Fruit fly (Drosophila melanogaster): Measurements from ENCODE around the gene Mettl3.

Mettl3 gene

DNA sequence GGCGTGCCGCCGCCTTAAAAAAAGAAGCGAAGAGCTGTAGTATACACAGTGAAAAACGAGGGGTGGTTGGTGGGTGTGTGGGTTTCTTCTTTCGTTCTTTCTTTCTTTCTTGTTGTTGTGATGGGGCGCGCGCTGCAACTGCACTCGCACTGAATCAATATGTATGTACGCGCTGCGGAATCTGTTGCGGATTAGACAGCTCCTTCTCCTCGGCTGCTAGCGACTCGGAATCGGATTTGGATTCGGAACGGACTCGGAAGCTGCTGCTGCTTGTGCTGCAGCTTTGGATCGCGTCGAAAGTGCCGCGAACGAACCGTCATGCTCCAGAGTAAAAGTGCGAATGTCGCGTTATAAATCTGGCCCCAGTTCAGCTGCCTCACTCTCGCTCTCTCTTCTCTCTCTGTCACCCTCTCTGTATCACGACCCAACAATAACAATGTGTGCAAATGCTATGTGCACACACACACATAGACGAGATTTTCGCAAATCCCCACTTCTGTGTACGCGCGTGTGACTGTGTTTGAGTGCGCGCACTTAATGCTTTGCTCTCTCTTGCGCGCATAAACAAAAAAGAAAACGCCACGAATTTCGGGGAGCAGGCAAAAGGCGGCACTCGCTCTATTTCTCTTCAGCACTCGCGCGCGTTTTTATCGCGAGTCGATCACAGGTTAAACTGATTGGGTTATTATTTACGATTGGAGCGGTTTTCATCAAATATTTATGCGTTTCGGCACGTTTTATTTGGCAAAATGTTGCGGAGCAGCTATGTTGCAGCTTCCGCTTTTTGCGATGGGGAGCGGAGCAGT lies 735 bp upstream of the Mettl3 start (continued):
- TF ChIP-seq ara (GFP tag; IDR thresholded peaks at IDR 0.05) (no peak), ac (GFP tag; optimal IDR thresholded peaks at IDR 0.05) (no peak), pzg (GFP tag; optimal IDR thresholded peaks at IDR 0.05) (no peak), CG18619 (GFP tag; optimal IDR thresholded peaks at IDR 0.05) (no peak), Blimp-1 (GFP tag; optimal IDR thresholded peaks at IDR 0.05) (peak; percentile 24), gsb (GFP tag; IDR thresholded peaks at IDR 0.05) (no peak), ci (GFP tag; IDR thresholded peaks at IDR 0.05) (no peak; the same call in 2 of the 3 replicates), Fer1 (GFP tag; optimal IDR thresholded peaks at IDR 0.05) (peak; percentile 36), HHEX (GFP tag; optimal IDR thresholded peaks at IDR 0.05) (no peak), fu2 (GFP tag; optimal IDR thresholded peaks at IDR 0.05) (no peak), sim (GFP tag; IDR thresholded peaks at IDR 0.05) (no peak), Awh (GFP tag; IDR thresholded peaks at IDR 0.05) (no peak), CG3726 (GFP tag; IDR thresholded peaks at IDR 0.05) (no peak), scrt (GFP tag; optimal IDR thresholded peaks at IDR 0.05) (no peak), vvl (GFP tag; IDR thresholded peaks at IDR 0.05) (no peak), lmd (GFP tag; IDR thresholded peaks at IDR 0.05) (no peak), Atf-2 (GFP tag; optimal IDR thresholded peaks at IDR 0.05) (no peak), E2f1 (GFP tag; IDR thresholded peaks at IDR 0.05) (no peak), Nf-YB (GFP tag; optimal IDR thresholded peaks at IDR 0.05) (no peak), HLH4C (GFP tag; IDR thresholded peaks at IDR 0.05; ENCODE audit: partially characterized antibody) (no peak), ap (GFP tag; IDR thresholded peaks at IDR 0.05) (no peak), GATAe (GFP tag; conservative IDR thresholded peaks at IDR 0.05) (no peak), pfk (GFP tag; optimal IDR thresholded peaks at IDR 0.05) (no peak), ssp (GFP tag; IDR thresholded peaks at IDR 0.05) (no peak), CG10959 (GFP tag; IDR thresholded peaks at IDR 0.05) (no peak), CG7745 (tag; optimal IDR thresholded peaks at IDR 0.05) (no peak), sob (GFP tag; IDR thresholded peaks at IDR 0.05) (peak; percentile 41; the same call in 1 of the 2 replicates), CG14710 (tag; optimal IDR thresholded peaks at IDR 0.05) (no peak), CG15601 (tag; optimal IDR thresholded peaks at IDR 0.05) (no peak), crol (GFP tag; IDR thresholded peaks at IDR 0.05) (no peak; the same call in 1 of the 2 replicates), CG13123 (GFP tag; optimal IDR thresholded peaks at IDR 0.05) (no peak), Opbp (GFP tag; IDR thresholded peaks at IDR 0.05; ENCODE audit: partially characterized antibody) (no peak), CG10147 (GFP tag; optimal IDR thresholded peaks at IDR 0.05) (no peak), tll (GFP tag; optimal IDR thresholded peaks at IDR 0.05) (no peak), CG6683 (GFP tag; optimal IDR thresholded peaks at IDR 0.05) (no peak), CG10565 (GFP tag; optimal IDR thresholded peaks at IDR 0.05) (no peak), vfl (GFP tag; optimal IDR thresholded peaks at IDR 0.05) (no peak), CG31441 (GFP tag; IDR thresholded peaks at IDR 0.05) (no peak; the same call in 1 of the 2 replicates), Nf-YA (GFP tag; IDR thresholded peaks at IDR 0.05) (no peak), knrl (GFP tag; IDR thresholded peaks at IDR 0.05; ENCODE audit: partially characterized antibody) (no peak), CG7271 (tag; optimal IDR thresholded peaks at IDR 0.05) (no peak), CG9817 (tag; optimal IDR thresholded peaks at IDR 0.05) (no peak), CG8281 (tag; optimal IDR thresholded peaks at IDR 0.05) (no peak), ken (GFP tag; IDR thresholded peaks at IDR 0.05) (0 out of 3 replicates have a peak, but pooled peaks have one; percentile 7), BEAF-32 (GFP tag; optimal IDR thresholded peaks at IDR 0.05) (no peak), cato (GFP tag; optimal IDR thresholded peaks at IDR 0.05; ENCODE audit: borderline replicate concordance) (no peak), PHDP (tag; optimal IDR thresholded peaks at IDR 0.05) (no peak), seq (GFP tag; IDR thresholded peaks at IDR 0.05) (no peak), Jarid2 (GFP tag; optimal IDR thresholded peaks at IDR 0.05) (peak; percentile 86)

Data from whole organism, embryonic.